Worm (Caenorhabditis elegans) whole organism, L4 larva: Measurements from ENCODE around the gene Y54G2A.44.

ENCODE experiments used
- F37D6.2 ChIP-seq: sonication (generic microtip); optimal IDR thresholded peaks from 2 replicates; lab custom pipeline; 2016; ENCODE audit warnings: mild to moderate bottlenecking, missing genetic modification characterization, missing compliant biosample characterization
- F44E2.7 ChIP-seq: fragments of 200-800 bp; sonication (Bioruptor generic); IDR thresholded peaks from 2 replicates; pipeline ENCODE4 v2.1.2; 2022; ENCODE audit warnings: missing genetic modification characterization, missing compliant biosample characterization
- R02D3.7 ChIP-seq: fragments of 150-350 bp; sonication (generic microtip); optimal IDR thresholded peaks from 3 replicates; lab custom pipeline; 2014; ENCODE audit warnings: missing biosample characterization, missing genetic modification characterization
- Y105C5A.15 ChIP-seq: fragments of 200-800 bp; sonication (Bioruptor generic); IDR thresholded peaks from 2 replicates; pipeline ENCODE4 v1.3.6; 2022; ENCODE audit warnings: missing genetic modification characterization, missing compliant biosample characterization
- Y5F2A.4 ChIP-seq: fragments of 200-800 bp; sonication (Bioruptor generic); optimal IDR thresholded peaks from 2 replicates; lab custom pipeline; 2018; ENCODE audit warnings: mild to moderate bottlenecking, missing genetic modification characterization, missing compliant biosample characterization
- Y75B8A.6 ChIP-seq: fragments of 200-800 bp; sonication (Bioruptor generic); IDR thresholded peaks from 2 replicates; pipeline ENCODE4 v1.3.6; 2022; ENCODE audit warnings: missing genetic modification reagents, missing genetic modification characterization, missing compliant biosample characterization
- ZK337.2 ChIP-seq: fragments of 200-800 bp; sonication (Bioruptor generic); IDR thresholded peaks from 2 replicates; pipeline ENCODE4 v1.3.6; 2022; ENCODE audit warnings: missing genetic modification reagents, missing genetic modification characterization, missing compliant biosample characterization
- ZK546.5 ChIP-seq, 2 experiments: sonication (generic microtip); optimal IDR thresholded peaks; 2 replicates each; lab custom pipeline; 2017; ENCODE audit warnings: missing biosample characterization in 2 of 2, missing genetic modification characterization in 2 of 2
- aha-1 ChIP-seq: fragments of 150-350 bp; peaks from one replicate; lab custom pipeline; 2014; ENCODE audit warnings: missing biosample characterization, missing genetic modification characterization
- aly-2 ChIP-seq: sonication (generic microtip); optimal IDR thresholded peaks from 2 replicates; lab custom pipeline; 2018; ENCODE audit warnings: missing biosample characterization, missing genetic modification characterization
- ces-1 ChIP-seq: fragments of 150-350 bp; sonication (generic microtip); optimal IDR thresholded peaks from 4 replicates; lab custom pipeline; 2014; ENCODE audit warnings: missing biosample characterization, missing genetic modification reagents, missing genetic modification characterization
- ctbp-1 ChIP-seq: fragments of 200-800 bp; sonication (Bioruptor generic); IDR thresholded peaks from 2 replicates; pipeline ENCODE4 v1.3.6; 2022; ENCODE audit warnings: missing genetic modification reagents, missing genetic modification characterization, missing compliant biosample characterization
- daf-16 ChIP-seq, 3 experiments: sonication (generic microtip); optimal IDR thresholded peaks; 2 replicates each; lab custom pipeline; 2016 to 2017; ENCODE audit warnings: missing genetic modification characterization in 3 of 3, missing genetic modification reagents in 3 of 3, mild to moderate bottlenecking in 2 of 3, missing compliant biosample characterization in 2 of 3, missing biosample characterization in 1 of 3, moderate library complexity in 1 of 3
- dmd-9 ChIP-seq: fragments of 200-800 bp; sonication (Bioruptor generic); IDR thresholded peaks from 2 replicates; pipeline ENCODE4 v1.3.6; 2022; ENCODE audit warnings: missing genetic modification reagents, missing genetic modification characterization, missing compliant biosample characterization
- dpl-1 ChIP-seq: fragments of 150-350 bp; optimal IDR thresholded peaks from 2 replicates; lab custom pipeline; 2014; ENCODE audit warnings: missing biosample characterization, missing genetic modification reagents, missing genetic modification characterization
- egl-27 ChIP-seq: sonication (generic microtip); optimal IDR thresholded peaks from 3 replicates; lab custom pipeline; 2017; ENCODE audit warnings: missing biosample characterization, missing genetic modification reagents, missing genetic modification characterization
- fkh-10 ChIP-seq: fragments of 150-350 bp; optimal IDR thresholded peaks from 2 replicates; lab custom pipeline; 2014; ENCODE audit warnings: missing biosample characterization, missing genetic modification reagents, missing genetic modification characterization
- gei-8 ChIP-seq: fragments of 200-800 bp; sonication (Bioruptor generic); optimal IDR thresholded peaks from 2 replicates; lab custom pipeline; 2018; ENCODE audit warnings: mild to moderate bottlenecking, missing genetic modification characterization, missing compliant biosample characterization
- hlh-11 ChIP-seq: fragments of 200-800 bp; sonication (Bioruptor generic); optimal IDR thresholded peaks from 2 replicates; lab custom pipeline; 2018; ENCODE audit warnings: mild to moderate bottlenecking, missing genetic modification characterization, missing compliant biosample characterization
- hlh-30 ChIP-seq: sonication (generic microtip); optimal IDR thresholded peaks from 2 replicates; lab custom pipeline; 2017; ENCODE audit warnings: antibody characterized with exemption, mild to moderate bottlenecking, missing genetic modification characterization, missing compliant biosample characterization; ENCODE audit not compliant: insufficient read depth
- hmg-1.1 ChIP-seq: fragments of 200-800 bp; sonication (Bioruptor generic); IDR thresholded peaks from 2 replicates; pipeline ENCODE4 v1.3.6; 2022; ENCODE audit warnings: missing genetic modification reagents, missing genetic modification characterization, missing compliant biosample characterization
- lim-7 ChIP-seq: fragments of 200-800 bp; sonication (Bioruptor generic); IDR thresholded peaks from 2 replicates; pipeline ENCODE4 v1.3.6; 2022; ENCODE audit warnings: missing genetic modification characterization, missing compliant biosample characterization
- lin-1 ChIP-seq: fragments of 200-800 bp; sonication (Bioruptor generic); IDR thresholded peaks from 2 replicates; pipeline ENCODE4 v1.3.6; 2022; ENCODE audit warnings: missing genetic modification reagents, missing genetic modification characterization, missing compliant biosample characterization
- lin-13 ChIP-seq: fragments of 150-350 bp; optimal IDR thresholded peaks from 2 replicates; lab custom pipeline; 2014; ENCODE audit warnings: missing biosample characterization, missing genetic modification reagents, missing genetic modification characterization
- lin-15B ChIP-seq: fragments of 150-350 bp; sonication (generic microtip); optimal IDR thresholded peaks from 3 replicates; lab custom pipeline; 2014; ENCODE audit warnings: missing biosample characterization, missing genetic modification characterization
- lin-29 ChIP-seq: fragments of 200-800 bp; sonication (Bioruptor generic); IDR thresholded peaks from 2 replicates; pipeline ENCODE4 v1.3.6; 2022; ENCODE audit warnings: missing genetic modification reagents, missing genetic modification characterization, missing compliant biosample characterization
- lin-38 ChIP-seq: fragments of 200-800 bp; sonication (Bioruptor generic); IDR thresholded peaks from 2 replicates; pipeline ENCODE4 v1.3.6; 2022; ENCODE audit warnings: missing genetic modification reagents, missing genetic modification characterization, missing compliant biosample characterization
- madf-9 ChIP-seq: fragments of 200-800 bp; sonication (Bioruptor generic); conservative IDR thresholded peaks from 2 replicates; pipeline ENCODE4 v1.3.6; 2022; ENCODE audit warnings: missing genetic modification reagents, missing genetic modification characterization, missing compliant biosample characterization
- mxl-2 ChIP-seq: fragments of 200-800 bp; sonication (Bioruptor generic); conservative IDR thresholded peaks from 2 replicates; pipeline ENCODE4 v1.3.6; 2022; ENCODE audit warnings: missing genetic modification reagents, missing genetic modification characterization, missing compliant biosample characterization
- nhr-10 ChIP-seq: fragments of 150-350 bp; optimal IDR thresholded peaks from 2 replicates; lab custom pipeline; 2014; ENCODE audit warnings: missing biosample characterization, missing genetic modification characterization
- nhr-25 ChIP-seq: sonication (generic microtip); optimal IDR thresholded peaks from 2 replicates; lab custom pipeline; 2017; ENCODE audit warnings: missing genetic modification characterization, mild to moderate bottlenecking, missing compliant biosample characterization, antibody characterized with exemption, moderate library complexity, borderline replicate concordance; ENCODE audit not compliant: insufficient read depth
- nhr-41 ChIP-seq: fragments of 200-800 bp; sonication (Bioruptor generic); IDR thresholded peaks from 2 replicates; pipeline ENCODE4 v1.3.6; 2022; ENCODE audit warnings: missing genetic modification reagents, missing genetic modification characterization, missing compliant biosample characterization
- nhr-42 ChIP-seq: fragments of 200-800 bp; sonication (Bioruptor generic); IDR thresholded peaks from 2 replicates; pipeline ENCODE4 v1.3.6; 2022; ENCODE audit warnings: missing genetic modification characterization, missing compliant biosample characterization
- nhr-48 ChIP-seq: sonication (generic microtip); optimal IDR thresholded peaks from 2 replicates; lab custom pipeline; 2016; ENCODE audit warnings: mild to moderate bottlenecking, missing genetic modification characterization, missing compliant biosample characterization
- nhr-76 ChIP-seq: fragments of 150-350 bp; optimal IDR thresholded peaks from 2 replicates; lab custom pipeline; 2014; ENCODE audit warnings: missing biosample characterization, missing genetic modification characterization
- pqm-1 ChIP-seq: sonication (generic microtip); optimal IDR thresholded peaks from 2 replicates; lab custom pipeline; 2017; ENCODE audit warnings: missing biosample characterization, missing genetic modification characterization
- rbr-2 ChIP-seq: sonication (generic microtip); optimal IDR thresholded peaks from 2 replicates; lab custom pipeline; 2016; ENCODE audit warnings: missing genotype, missing genetic modification characterization, missing compliant biosample characterization
- set-16 ChIP-seq: fragments of 200-800 bp; sonication (Bioruptor generic); IDR thresholded peaks from 2 replicates; pipeline ENCODE4 v1.3.6; 2022; ENCODE audit warnings: missing genetic modification reagents, missing genetic modification characterization, missing compliant biosample characterization
- snpc-1.2 ChIP-seq: fragments of 200-800 bp; sonication (Bioruptor generic); IDR thresholded peaks from 2 replicates; pipeline ENCODE4 v1.3.6; 2022; ENCODE audit warnings: missing genetic modification reagents, missing genetic modification characterization, missing compliant biosample characterization
- spr-1 ChIP-seq: sonication (generic microtip); optimal IDR thresholded peaks from 2 replicates; lab custom pipeline; 2016; ENCODE audit warnings: mild to moderate bottlenecking, missing genetic modification characterization, missing compliant biosample characterization
- tag-97 ChIP-seq: fragments of 200-800 bp; sonication (Bioruptor generic); IDR thresholded peaks from 2 replicates; pipeline ENCODE4 v1.3.6; 2022; ENCODE audit warnings: missing genetic modification characterization, missing compliant biosample characterization
- tra-1 ChIP-seq: fragments of 200-800 bp; sonication (Bioruptor generic); IDR thresholded peaks from 2 replicates; pipeline ENCODE4 v1.3.6; 2022; ENCODE audit warnings: missing genetic modification reagents, missing genetic modification characterization, missing compliant biosample characterization
- unc-130 ChIP-seq: sonication (generic microtip); optimal IDR thresholded peaks from 2 replicates; lab custom pipeline; 2016; ENCODE audit warnings: missing genetic modification reagents, missing genetic modification characterization, missing compliant biosample characterization
- vab-7 ChIP-seq: fragments of 200-800 bp; sonication (Bioruptor generic); IDR thresholded peaks from 2 replicates; pipeline ENCODE4 v1.3.6; 2022; ENCODE audit warnings: missing genetic modification reagents, missing genetic modification characterization, missing compliant biosample characterization
- zip-11 ChIP-seq: fragments of 200-800 bp; sonication (Bioruptor generic); IDR thresholded peaks from 2 replicates; pipeline ENCODE4 v1.3.6; 2022; ENCODE audit warnings: missing genetic modification characterization, missing compliant biosample characterization
- ztf-11 ChIP-seq: fragments of 150-350 bp; optimal IDR thresholded peaks from 2 replicates; lab custom pipeline; 2014; ENCODE audit warnings: missing biosample characterization, missing genetic modification characterization

The Y54G2A.44 gene

ce11 chrIV:2799389-2799788, 2.3 kb upstream of the Y54G2A.44 start, which contains the start of gene Y54G2A.10:
TSS of gene Y54G2A.10 (plus strand) at chrIV:2799689.
- TF ChIP-seq hlh-30 (tag; lab: Kevin White, UChicago) (no peak), zip-11 (GFP tag; lab: Robert Waterston, UW) (no peak), spr-1 (tag; lab: Kevin White, UChicago) (no peak), aly-2 (tag; lab: Kevin White, UChicago) (no peak), F37D6.2 (tag; lab: Kevin White, UChicago) (no peak), nhr-25 (tag; lab: Kevin White, UChicago) (no peak), ctbp-1 (GFP tag; lab: Robert Waterston, UW) (no peak), lim-7 (no peak), Y75B8A.6 (GFP tag; lab: Robert Waterston, UW) (no peak), rbr-2 (tag; lab: Kevin White, UChicago) (no peak), nhr-42 (GFP tag; lab: Robert Waterston, UW) (no peak), lin-29 (GFP tag; lab: Robert Waterston, UW) (no peak), nhr-48 (tag; lab: Kevin White, UChicago) (no peak), pqm-1 (tag; lab: Kevin White, UChicago) (no peak), lin-13 (GFP tag; lab: Kevin White, UChicago) (no peak), R02D3.7 (no peak), fkh-10 (GFP tag; lab: Kevin White, UChicago) (no peak), ZK337.2 (no peak), dmd-9 (GFP tag; lab: Robert Waterston, UW) (no peak), daf-16 (GFP tag; optimal IDR thresholded peaks at IDR 0.05; lab: Kevin White, UChicago) (no peak), daf-16 (tag; optimal IDR thresholded peaks at IDR 0.05; lab: Kevin White, UChicago) (no peak)

- no peak for TF ChIP-seq tag-97 (GFP tag; lab: Robert Waterston, UW)
- no peak for TF ChIP-seq ztf-11 (tag; lab: Kevin White, UChicago)
- no peak for TF ChIP-seq egl-27 (tag; lab: Kevin White, UChicago)
- peak; percentile 49 for TF ChIP-seq aha-1 (tag; lab: Kevin White, UChicago)
- no peak for TF ChIP-seq vab-7
- no peak for TF ChIP-seq F37D6.2 (tag; lab: Kevin White, UChicago)
- TF ChIP-seq lin-13 (GFP tag; lab: Kevin White, UChicago): no peak
- TF ChIP-seq nhr-10 (tag; lab: Kevin White, UChicago): no peak
- TF ChIP-seq madf-9 (GFP tag; lab: Robert Waterston, UW): no peak
- no peak for TF ChIP-seq lin-15B
- TF ChIP-seq lin-38: peak; percentile 36; the same call in 1 of the 2 replicates
- TF ChIP-seq F44E2.7 (GFP tag; lab: Robert Waterston, UW): no peak
- no peak for TF ChIP-seq nhr-76
- TF ChIP-seq dpl-1 (GFP tag; lab: Kevin White, UChicago): no peak
- TF ChIP-seq pqm-1 (tag; lab: Kevin White, UChicago): no peak
- TF ChIP-seq lin-1 (GFP tag; lab: Robert Waterston, UW): no peak
- no peak for TF ChIP-seq hlh-30 (tag; lab: Kevin White, UChicago)
Observed at ce11 chrIV:2799890-2800289, 1.8 kb upstream of the Y54G2A.44 start.

- TF ChIP-seq ctbp-1 (GFP tag; lab: Robert Waterston, UW): 0 out of 2 replicates have a peak, but pooled peaks have one; percentile 33
- 0 out of 2 replicates have a peak, but pooled peaks have one; percentile 46 for TF ChIP-seq lin-1 (GFP tag; lab: Robert Waterston, UW)
- no peak; the same call in 1 of the 2 replicates for TF ChIP-seq set-16 (GFP tag; lab: Robert Waterston, UW)
- TF ChIP-seq nhr-25 (tag; lab: Kevin White, UChicago): no peak
- TF ChIP-seq tra-1 (GFP tag; lab: Robert Waterston, UW): peak; percentile 28; the same call in 1 of the 2 replicates
- no peak for TF ChIP-seq ces-1 (GFP tag; lab: Kevin White, UChicago)
- TF ChIP-seq nhr-41 (GFP tag; lab: Robert Waterston, UW): peak; percentile 35; the same call in 1 of the 2 replicates
- no peak for TF ChIP-seq mxl-2 (GFP tag; lab: Robert Waterston, UW)
- TF ChIP-seq hlh-30 (tag; lab: Kevin White, UChicago): peak; percentile 81
- TF ChIP-seq gei-8 (GFP tag; lab: Kevin White, UChicago): peak; percentile 44
- TF ChIP-seq snpc-1.2: peak; percentile 55
- TF ChIP-seq hmg-1.1 (GFP tag; lab: Robert Waterston, UW): peak; percentile 47; the same call in 1 of the 2 replicates
- TF ChIP-seq R02D3.7: no peak
- TF ChIP-seq vab-7: peak; percentile 85
- TF ChIP-seq hlh-11 (tag; lab: Kevin White, UChicago): peak; percentile 12
- TF ChIP-seq lin-29 (GFP tag; lab: Robert Waterston, UW): no peak
- peak; percentile 20 for TF ChIP-seq Y5F2A.4
- TF ChIP-seq Y105C5A.15: no peak
- no peak for TF ChIP-seq unc-130
- TF ChIP-seq lim-7: peak; percentile 78
- TF ChIP-seq ZK546.5 (tag; optimal IDR thresholded peaks at IDR 0.05; lab: Kevin White, UChicago): no peak
Observed at ce11 chrIV:2801004-2801403, 654 bp upstream of the Y54G2A.44 start.
